Worm (Caenorhabditis elegans) whole organism, mixed stage, embryonic: Measurements from ENCODE around the gene dyn-1.

Experiments
- elt-1 ChIP-seq: sonication (generic microtip); optimal IDR thresholded peaks from 2 replicates; lab custom pipeline; 2017; ENCODE audit warnings: missing genetic modification characterization, mild to moderate bottlenecking, missing compliant biosample characterization, antibody characterized with exemption, moderate library complexity, borderline replicate concordance; ENCODE audit not compliant: insufficient read depth
- elt-3 ChIP-seq: fragments of 150-350 bp; optimal IDR thresholded peaks from 2 replicates; lab custom pipeline; 2014; ENCODE audit warnings: missing biosample characterization, missing genetic modification characterization
- hlh-1 ChIP-seq: fragments of 150-350 bp; optimal IDR thresholded peaks from 2 replicates; lab custom pipeline; 2014; ENCODE audit warnings: missing biosample characterization, missing genetic modification reagents, missing genetic modification characterization
- lin-13 ChIP-seq: fragments of 150-350 bp; optimal IDR thresholded peaks from 2 replicates; lab custom pipeline; 2014; ENCODE audit warnings: missing biosample characterization, missing genetic modification characterization
- lsy-2 ChIP-seq: fragments of 150-350 bp; optimal IDR thresholded peaks from 2 replicates; lab custom pipeline; 2014; ENCODE audit warnings: missing biosample characterization, missing genetic modification characterization
- mep-1 ChIP-seq: fragments of 150-350 bp; optimal IDR thresholded peaks from 2 replicates; lab custom pipeline; 2017; ENCODE audit warnings: missing biosample characterization, missing genetic modification reagents, missing genetic modification characterization, inconsistent platforms
- mls-2 ChIP-seq: sonication (generic microtip); optimal IDR thresholded peaks from 2 replicates; lab custom pipeline; 2016; ENCODE audit warnings: mild to moderate bottlenecking, missing genetic modification characterization, moderate library complexity, missing compliant biosample characterization
- pha-4 ChIP-seq: fragments of 150-350 bp; optimal IDR thresholded peaks from 2 replicates; lab custom pipeline; 2018; ENCODE audit warnings: missing biosample characterization, missing genetic modification reagents, missing genetic modification characterization
- snpc-4 ChIP-seq: fragments of 150-350 bp; optimal IDR thresholded peaks from 2 replicates; lab custom pipeline; 2014; ENCODE audit warnings: missing biosample characterization, missing genetic modification characterization
- unc-120 ChIP-seq: sonication (generic microtip); optimal IDR thresholded peaks from 2 replicates; lab custom pipeline; 2017; ENCODE audit warnings: missing genetic modification characterization, missing compliant biosample characterization; ENCODE audit not compliant: poor library complexity, severe bottlenecking
- unc-39 ChIP-seq: fragments of 150-350 bp; optimal IDR thresholded peaks from 2 replicates; lab custom pipeline; 2014; ENCODE audit warnings: missing biosample characterization, missing genetic modification characterization
- unc-62 ChIP-seq: fragments of 150-350 bp; optimal IDR thresholded peaks from 2 replicates; lab custom pipeline; 2014; ENCODE audit warnings: missing biosample characterization, missing genetic modification reagents, missing genetic modification characterization
- zip-8 ChIP-seq: fragments of 150-350 bp; optimal IDR thresholded peaks from 2 replicates; lab custom pipeline; 2014; ENCODE audit warnings: missing biosample characterization, missing genetic modification characterization

DNA sequence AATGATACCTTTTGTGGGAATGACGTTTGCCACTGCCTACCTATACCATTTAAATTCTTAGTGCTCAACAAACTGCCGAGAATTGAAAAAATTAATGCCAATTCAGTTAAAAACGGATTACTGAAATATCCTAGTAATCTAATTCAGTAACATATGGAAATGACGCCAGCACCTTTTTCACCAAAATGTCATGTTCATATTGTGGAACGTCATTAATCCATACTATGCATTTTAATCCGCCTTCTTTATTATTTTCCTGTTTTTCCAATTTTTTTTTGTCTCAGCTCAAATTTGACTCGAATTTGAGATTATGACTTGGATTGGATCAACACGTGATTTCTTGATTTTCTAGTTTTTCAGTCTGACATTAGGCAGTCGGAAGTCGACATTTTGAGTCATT is 27.3 kb upstream of the dyn-1 start:
- TF ChIP-seq mls-2 (tag; lab: Kevin White, UChicago) (no peak), snpc-4 (tag; lab: Kevin White, UChicago) (no peak), lsy-2 (tag; lab: Kevin White, UChicago) (no peak), unc-39 (tag; lab: Kevin White, UChicago) (no peak), hlh-1 (tag; lab: Kevin White, UChicago) (no peak), mep-1 (no peak), unc-62 (GFP tag; lab: Kevin White, UChicago) (no peak), elt-1 (tag; lab: Kevin White, UChicago) (no peak), pha-4 (no peak), elt-3 (tag; lab: Kevin White, UChicago) (no peak), zip-8 (tag; lab: Kevin White, UChicago) (no peak), lin-13 (tag; lab: Kevin White, UChicago) (no peak), unc-120 (tag; lab: Kevin White, UChicago) (no peak)
